Worm (Caenorhabditis elegans) whole organism, L3 larva: ENCODE data around the gene F42C5.3.

ENCODE experiments used
- ceh-9 ChIP-seq: sonication (generic microtip); optimal IDR thresholded peaks from 2 replicates; lab custom pipeline; 2018; ENCODE audit warnings: missing biosample characterization, missing genetic modification characterization
- elt-1 ChIP-seq: fragments of 150-350 bp; optimal IDR thresholded peaks from 2 replicates; lab custom pipeline; 2014; ENCODE audit warnings: missing biosample characterization, missing genetic modification characterization
- elt-3 ChIP-seq, 3 experiments: fragments of 150-350 bp in 1 of 3; sonication (generic microtip) in 2 of 3; optimal IDR thresholded peaks; 2 replicates in 2 of 3; 4 replicates in 1 of 3; lab custom pipeline; 2014 to 2017; ENCODE audit warnings: missing biosample characterization in 3 of 3, missing genetic modification characterization in 3 of 3
- nhr-11 ChIP-seq: fragments of 150-350 bp; optimal IDR thresholded peaks from 2 replicates; lab custom pipeline; 2014; ENCODE audit warnings: missing biosample characterization, missing genetic modification characterization
- nhr-23 ChIP-seq: fragments of 150-350 bp; optimal IDR thresholded peaks from 2 replicates; lab custom pipeline; 2014; ENCODE audit warnings: missing biosample characterization, missing genetic modification reagents, missing genetic modification characterization
- nhr-237 ChIP-seq: fragments of 150-350 bp; optimal IDR thresholded peaks from 2 replicates; lab custom pipeline; 2014; ENCODE audit warnings: missing biosample characterization, missing genetic modification characterization
- nhr-28 ChIP-seq: fragments of 150-350 bp; optimal IDR thresholded peaks from 2 replicates; lab custom pipeline; 2014; ENCODE audit warnings: missing biosample characterization, missing genetic modification characterization
- pha-4 ChIP-seq: fragments of 150-350 bp; optimal IDR thresholded peaks from 2 replicates; lab custom pipeline; 2014; ENCODE audit warnings: missing biosample characterization, missing genetic modification reagents, missing genetic modification characterization
- pqm-1 ChIP-seq: fragments of 150-350 bp; optimal IDR thresholded peaks from 2 replicates; lab custom pipeline; 2017; ENCODE audit warnings: missing biosample characterization, missing genetic modification characterization, inconsistent platforms
- skn-1 ChIP-seq: fragments of 150-350 bp; optimal IDR thresholded peaks from 2 replicates; lab custom pipeline; 2014; ENCODE audit warnings: missing biosample characterization, missing genetic modification characterization
- snpc-4 ChIP-seq: fragments of 150-350 bp; optimal IDR thresholded peaks from 2 replicates; lab custom pipeline; 2014; ENCODE audit warnings: missing biosample characterization, missing genetic modification characterization
- unc-39 ChIP-seq: sonication (generic microtip); optimal IDR thresholded peaks from 4 replicates; lab custom pipeline; 2017; ENCODE audit warnings: missing biosample characterization, missing genetic modification characterization

DNA sequence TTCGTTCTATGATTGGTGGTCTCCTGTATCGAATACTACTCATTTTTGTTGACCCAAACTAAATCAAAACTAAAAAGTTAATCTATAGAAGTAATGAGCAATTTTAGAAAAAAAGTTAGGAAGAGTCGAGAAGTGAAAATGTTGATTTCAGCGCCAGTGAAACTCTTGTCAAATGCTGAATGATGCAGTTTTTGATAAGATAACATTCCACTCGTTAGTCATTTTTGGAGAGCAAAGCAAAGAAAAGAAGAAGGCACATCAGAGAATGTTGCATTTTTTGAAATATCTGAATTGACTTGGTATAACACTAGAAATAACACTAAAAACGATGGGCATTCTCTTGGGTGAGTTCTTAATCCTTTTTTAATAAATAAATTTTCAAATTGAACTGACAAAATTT, 41.5 kb upstream of the F42C5.3 start, which contains the start of gene sqst-2:
- TF ChIP-seq skn-1 (tag; lab: Kevin White, UChicago) (no peak), nhr-11 (tag; lab: Kevin White, UChicago) (no peak), snpc-4 (tag; lab: Kevin White, UChicago) (no peak), nhr-23 (tag; lab: Kevin White, UChicago) (no peak), unc-39 (tag; lab: Kevin White, UChicago) (no peak), ceh-9 (tag; lab: Kevin White, UChicago) (no peak), pha-4 (no peak), nhr-28 (no peak), elt-1 (tag; lab: Kevin White, UChicago) (no peak), elt-3 (tag; optimal IDR thresholded peaks at IDR 0.05; lab: Kevin White, UChicago) (no peak), pqm-1 (tag; lab: Kevin White, UChicago) (peak; percentile 41), nhr-237 (tag; lab: Kevin White, UChicago) (no peak)
